Fruit fly (Drosophila melanogaster) whole organism, prepupa: ENCODE data around the gene CG18649.

Source experiments
- Blimp-1 ChIP-seq: fragments of 200-800 bp; sonication (Bioruptor generic); optimal IDR thresholded peaks from 3 replicates; lab custom pipeline; 2017; ENCODE audit warnings: missing biosample characterization, missing genetic modification characterization, mild to moderate bottlenecking, moderate library complexity, missing genetic modification reagents
- CG16779 ChIP-seq: fragments of 200-800 bp; sonication (Bioruptor generic); optimal IDR thresholded peaks from 3 replicates; lab custom pipeline; 2017; ENCODE audit warnings: missing biosample characterization, mild to moderate bottlenecking, missing genetic modification characterization
- CG32006 ChIP-seq: fragments of 200-800 bp; sonication (Bioruptor generic); optimal IDR thresholded peaks from 3 replicates; lab custom pipeline; 2017; ENCODE audit warnings: missing biosample characterization, mild to moderate bottlenecking, missing genetic modification characterization
- CG6276 ChIP-seq: fragments of 200-800 bp; sonication (Bioruptor generic); optimal IDR thresholded peaks from 2 replicates; lab custom pipeline; 2017; ENCODE audit warnings: missing biosample characterization, mild to moderate bottlenecking, missing genetic modification characterization
- CG6854 ChIP-seq: fragments of 200-800 bp; sonication (Bioruptor generic); optimal IDR thresholded peaks from 2 replicates; lab custom pipeline; 2017; ENCODE audit warnings: missing biosample characterization, mild to moderate bottlenecking, missing genetic modification characterization
- Eip75B ChIP-seq: fragments of 200-800 bp; sonication (Bioruptor generic); optimal IDR thresholded peaks from 3 replicates; lab custom pipeline; 2016; ENCODE audit warnings: missing biosample characterization, missing genetic modification characterization
- Lpt ChIP-seq: fragments of 200-800 bp; sonication (Bioruptor generic); optimal IDR thresholded peaks from 3 replicates; lab custom pipeline; 2016; ENCODE audit warnings: missing biosample characterization, missing genetic modification characterization
- OdsH ChIP-seq: fragments of 200-800 bp; sonication (Bioruptor generic); optimal IDR thresholded peaks from 3 replicates; lab custom pipeline; 2016; ENCODE audit warnings: missing biosample characterization, missing genetic modification characterization
- Sox15 ChIP-seq: fragments of 200-800 bp; sonication (Bioruptor generic); optimal IDR thresholded peaks from 3 replicates; lab custom pipeline; 2016; ENCODE audit warnings: missing biosample characterization, missing genetic modification characterization
- dsx ChIP-seq: fragments of 200-800 bp; optimal IDR thresholded peaks from 3 replicates; lab custom pipeline; 2019; ENCODE audit warnings: missing biosample characterization, mild to moderate bottlenecking, missing genetic modification characterization, moderate library complexity; ENCODE audit not compliant: poor library complexity, severe bottlenecking
- net ChIP-seq: fragments of 200-800 bp; sonication (Bioruptor generic); optimal IDR thresholded peaks from 3 replicates; lab custom pipeline; 2016; ENCODE audit warnings: missing biosample characterization, missing genetic modification characterization
- topi ChIP-seq: fragments of 200-800 bp; sonication (Bioruptor generic); optimal IDR thresholded peaks from 3 replicates; lab custom pipeline; 2016; ENCODE audit warnings: missing biosample characterization, missing genetic modification characterization
- vri ChIP-seq: fragments of 200-800 bp; sonication (Bioruptor generic); optimal IDR thresholded peaks from 3 replicates; lab custom pipeline; 2016; ENCODE audit warnings: missing biosample characterization, mild to moderate bottlenecking, missing genetic modification characterization

- TF ChIP-seq Sox15 (GFP tag; lab: Kevin White, UChicago) (no peak), Blimp-1 (GFP tag; lab: Kevin White, UChicago) (no peak), dsx (peak; percentile 50), CG32006 (peak; percentile 60), Eip75B (GFP tag; lab: Kevin White, UChicago) (peak; percentile 13), CG16779 (tag; lab: Kevin White, UChicago) (peak; percentile 8), net (GFP tag; lab: Kevin White, UChicago) (no peak), vri (GFP tag; lab: Kevin White, UChicago) (no peak), OdsH (GFP tag; lab: Kevin White, UChicago) (peak; percentile 12), CG6276 (GFP tag; lab: Kevin White, UChicago) (peak; percentile 51), Lpt (GFP tag; lab: Kevin White, UChicago) (no peak), topi (peak; percentile 3), CG6854 (GFP tag; lab: Kevin White, UChicago) (no peak)
These were observed 40.6 kb downstream of the CG18649 start for dm6 chr3L:15013296-15013695.
